Fruit fly (Drosophila melanogaster): ENCODE results near the gene Tom.

The Tom gene

DNA sequence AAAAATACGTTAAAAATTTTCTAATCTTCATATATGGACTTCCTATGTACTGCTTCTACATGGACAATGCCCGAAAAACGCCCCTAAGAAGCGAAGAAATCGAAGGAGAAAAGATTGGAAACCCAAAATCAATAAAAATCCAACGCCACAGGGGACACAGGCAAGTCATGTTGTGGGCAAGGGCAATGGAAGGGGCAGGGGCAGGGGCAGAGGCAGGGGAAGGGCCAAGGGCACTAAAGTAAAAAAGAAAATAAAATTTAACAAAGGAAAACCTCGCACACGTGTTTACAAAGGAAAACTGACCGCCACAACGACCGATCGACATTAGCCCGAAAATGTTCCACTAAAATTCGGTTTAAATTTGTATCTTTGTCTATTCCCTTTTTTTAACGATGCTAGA, 6.4 kb upstream of the Tom start:
- no peak for TF ChIP-seq ttk (optimal IDR thresholded peaks at IDR 0.05)
- TF ChIP-seq insv (optimal IDR thresholded peaks at IDR 0.05), result no peak
- TF ChIP-seq Sin3A (optimal IDR thresholded peaks at IDR 0.05), result no peak
- no peak for TF ChIP-seq Myc (optimal IDR thresholded peaks at IDR 0.05)
- no peak for TF ChIP-seq psq (optimal IDR thresholded peaks at IDR 0.05)
- TF ChIP-seq h (optimal IDR thresholded peaks at IDR 0.05), result no peak

DNA sequence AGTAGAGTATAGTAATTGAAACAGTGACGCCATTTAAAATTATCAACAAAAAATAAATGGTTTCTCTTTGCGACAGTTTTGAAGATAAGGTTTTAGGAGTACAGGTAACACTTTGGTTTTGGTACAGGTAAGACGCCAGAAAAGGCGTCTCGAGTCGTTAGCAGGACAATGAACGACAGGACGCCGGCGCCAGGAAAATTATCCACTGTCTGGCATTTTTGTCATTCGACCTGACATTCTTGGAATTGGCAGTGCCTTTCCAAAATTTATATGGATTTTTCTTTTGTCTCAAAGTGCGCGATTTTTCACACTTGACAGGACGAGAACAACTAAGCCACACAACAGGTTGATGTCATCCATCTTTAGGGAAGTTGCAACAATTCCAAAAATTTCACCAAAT, 4.3 kb upstream of the Tom start:
- TF ChIP-seq Myc (optimal IDR thresholded peaks at IDR 0.05) (no peak), insv (optimal IDR thresholded peaks at IDR 0.05) (no peak), ttk (optimal IDR thresholded peaks at IDR 0.05) (no peak), psq (optimal IDR thresholded peaks at IDR 0.05) (no peak), h (optimal IDR thresholded peaks at IDR 0.05) (no peak), Sin3A (optimal IDR thresholded peaks at IDR 0.05) (no peak)

DNA sequence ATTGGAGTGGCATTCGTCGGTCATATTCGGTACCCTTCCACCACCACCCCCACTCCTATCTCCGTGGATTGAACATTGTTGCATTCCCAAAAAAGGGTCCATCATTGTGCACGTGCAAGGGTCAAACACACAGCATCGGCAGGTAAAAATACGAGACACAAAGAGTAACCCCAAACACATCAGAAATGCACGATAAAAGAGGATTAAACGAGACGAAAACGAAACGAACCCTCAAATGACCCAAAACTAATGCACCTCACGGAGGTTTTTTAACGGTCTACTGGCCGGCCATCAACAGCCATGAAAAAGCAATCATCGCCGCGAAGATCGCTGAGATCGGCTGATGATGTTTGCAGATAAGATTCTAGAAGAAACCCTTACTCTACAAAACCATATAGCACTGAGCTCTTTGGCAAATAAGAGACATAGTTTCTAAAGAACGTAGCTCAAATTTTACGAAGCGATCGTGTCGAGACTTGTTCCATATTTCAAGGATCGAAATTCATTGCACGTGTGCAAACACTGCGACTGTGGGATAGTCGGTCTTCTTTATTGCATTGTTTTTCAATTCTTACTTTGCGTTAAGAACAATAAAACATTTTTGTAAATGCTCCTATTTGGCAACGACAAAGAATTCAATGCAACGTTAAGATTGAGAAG, 2.8 kb upstream of the Tom start:
- no peak for TF ChIP-seq Myc (optimal IDR thresholded peaks at IDR 0.05)
- TF ChIP-seq Sin3A (optimal IDR thresholded peaks at IDR 0.05), result no peak
- TF ChIP-seq psq (optimal IDR thresholded peaks at IDR 0.05), result no peak
- no peak for TF ChIP-seq insv (optimal IDR thresholded peaks at IDR 0.05)
- TF ChIP-seq h (optimal IDR thresholded peaks at IDR 0.05), result no peak
- TF ChIP-seq ttk (optimal IDR thresholded peaks at IDR 0.05), result no peak

DNA sequence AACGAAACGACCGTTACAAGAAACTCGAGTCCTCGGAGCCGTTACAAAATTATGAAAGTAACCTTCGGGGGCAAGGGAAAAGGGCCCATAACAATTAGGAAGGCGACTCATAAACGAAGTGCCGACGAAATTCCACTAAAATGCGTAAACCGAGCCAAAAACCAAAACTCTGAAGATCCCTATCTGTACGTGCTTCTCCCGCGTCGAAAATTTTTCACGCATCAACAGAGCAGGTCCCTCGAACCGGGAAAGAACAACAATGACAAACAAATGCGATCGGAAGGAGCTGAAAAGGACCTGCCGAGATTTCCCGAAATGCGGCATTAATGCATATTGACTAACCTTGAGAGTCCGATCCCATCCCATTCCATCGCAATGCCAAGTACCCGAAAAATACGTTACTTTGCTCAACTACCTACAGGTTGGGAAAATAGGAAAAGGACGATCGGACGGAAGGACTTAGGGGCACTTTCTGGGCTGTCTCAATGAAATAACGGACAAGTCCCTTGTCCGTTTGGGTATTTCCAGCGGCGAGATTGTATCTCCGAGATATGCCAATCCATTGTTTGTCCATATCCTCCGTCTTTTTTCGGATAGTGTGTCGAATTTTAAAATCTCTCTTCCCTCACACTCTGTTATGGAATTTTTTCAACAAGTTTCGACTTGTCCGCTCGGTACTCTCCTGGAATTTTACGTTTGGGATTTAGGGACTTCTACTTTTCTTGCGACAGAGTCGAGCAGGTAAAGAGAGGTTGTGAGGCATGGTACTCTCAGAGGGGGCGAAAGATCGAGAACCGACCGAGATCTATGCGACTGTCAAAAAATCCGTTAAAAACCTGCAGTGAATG, 1.2 kb upstream of the Tom start:
- TF ChIP-seq Myc (optimal IDR thresholded peaks at IDR 0.05) (no peak), h (optimal IDR thresholded peaks at IDR 0.05) (no peak), ttk (optimal IDR thresholded peaks at IDR 0.05) (no peak), insv (optimal IDR thresholded peaks at IDR 0.05) (no peak), Sin3A (optimal IDR thresholded peaks at IDR 0.05) (no peak), psq (optimal IDR thresholded peaks at IDR 0.05) (no peak)

DNA sequence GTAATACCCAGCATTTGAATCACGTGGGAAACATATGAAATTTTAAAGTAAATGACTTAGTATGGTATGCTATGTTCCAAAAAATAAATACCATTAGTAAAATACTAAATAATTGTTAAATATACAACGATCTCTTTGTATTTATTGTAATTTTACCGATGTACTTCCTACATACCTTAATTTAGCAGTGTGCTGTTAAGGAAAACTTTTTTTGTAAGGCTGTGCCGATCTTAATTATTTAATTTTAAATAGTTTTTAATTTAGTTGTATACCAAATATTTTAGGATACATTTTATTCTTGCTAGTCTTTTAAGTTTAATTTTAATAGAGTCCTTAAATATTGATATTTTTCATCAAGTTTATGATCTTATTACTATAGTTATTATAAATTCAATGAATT, 591 bp upstream of the Tom start:
- no peak for TF ChIP-seq psq (optimal IDR thresholded peaks at IDR 0.05)
- TF ChIP-seq ttk (optimal IDR thresholded peaks at IDR 0.05), result no peak

DNA sequence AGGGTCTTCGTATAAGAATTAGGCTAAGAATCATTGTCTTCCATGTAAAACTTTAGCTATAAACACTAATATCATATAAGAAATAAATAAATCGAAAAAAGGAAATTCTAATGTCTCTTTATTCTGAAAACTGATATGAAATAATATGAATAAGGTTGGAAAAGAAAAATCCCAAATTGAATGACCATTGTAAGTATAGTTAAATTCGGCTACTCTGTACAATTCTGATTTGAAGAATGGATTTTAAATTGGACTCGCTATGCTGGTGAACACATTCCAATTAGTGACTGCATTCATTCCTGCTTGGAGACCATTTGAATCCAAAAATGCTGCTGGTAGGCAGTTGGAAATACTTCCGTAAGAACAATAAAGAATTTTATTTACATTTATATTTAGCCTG, 1.1 kb downstream of the Tom start:
- TF ChIP-seq Sin3A (optimal IDR thresholded peaks at IDR 0.05) (no peak), h (optimal IDR thresholded peaks at IDR 0.05) (no peak), Myc (optimal IDR thresholded peaks at IDR 0.05) (no peak), psq (optimal IDR thresholded peaks at IDR 0.05) (no peak), ttk (optimal IDR thresholded peaks at IDR 0.05) (no peak), insv (optimal IDR thresholded peaks at IDR 0.05) (no peak)

DNA sequence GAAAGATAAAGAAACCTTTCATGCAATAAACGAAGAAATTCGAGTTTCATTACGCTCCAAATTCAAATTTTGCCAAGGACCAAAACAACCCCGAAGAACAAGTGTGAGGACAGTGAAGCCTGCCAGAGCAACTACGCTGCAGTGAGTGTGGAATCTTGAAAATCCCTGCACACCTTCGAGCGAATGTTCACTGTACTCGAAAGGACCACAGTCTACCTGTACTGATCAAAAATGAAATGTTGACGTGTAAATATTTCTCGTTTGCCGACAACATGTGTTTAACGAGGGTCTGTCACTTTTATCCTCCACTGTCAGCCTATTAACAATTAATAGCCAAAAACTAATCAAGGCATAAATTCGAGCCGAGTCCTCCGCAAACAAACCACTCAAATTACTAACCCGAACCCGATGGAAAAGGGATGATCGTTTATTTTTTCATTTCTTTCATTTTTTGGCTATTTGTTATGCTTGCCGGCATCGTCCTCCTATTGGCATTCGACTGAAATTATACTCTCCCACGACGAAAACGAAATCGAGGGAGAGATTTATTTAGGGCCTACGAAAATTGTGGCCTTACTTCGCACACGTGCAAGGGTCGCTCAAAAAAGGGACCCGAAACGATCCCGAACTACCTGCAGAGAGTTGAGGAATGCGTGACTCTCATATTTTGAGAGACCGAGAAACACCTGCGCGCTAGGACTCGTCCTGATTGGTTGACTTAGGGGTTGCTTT, 2.9 kb downstream of the Tom start:
- TF ChIP-seq psq (optimal IDR thresholded peaks at IDR 0.05), result no peak
- TF ChIP-seq insv (optimal IDR thresholded peaks at IDR 0.05), result no peak
- no peak for TF ChIP-seq ttk (optimal IDR thresholded peaks at IDR 0.05)
- TF ChIP-seq Sin3A (optimal IDR thresholded peaks at IDR 0.05), result no peak
- no peak for TF ChIP-seq Myc (optimal IDR thresholded peaks at IDR 0.05)
- no peak for TF ChIP-seq h (optimal IDR thresholded peaks at IDR 0.05)

DNA sequence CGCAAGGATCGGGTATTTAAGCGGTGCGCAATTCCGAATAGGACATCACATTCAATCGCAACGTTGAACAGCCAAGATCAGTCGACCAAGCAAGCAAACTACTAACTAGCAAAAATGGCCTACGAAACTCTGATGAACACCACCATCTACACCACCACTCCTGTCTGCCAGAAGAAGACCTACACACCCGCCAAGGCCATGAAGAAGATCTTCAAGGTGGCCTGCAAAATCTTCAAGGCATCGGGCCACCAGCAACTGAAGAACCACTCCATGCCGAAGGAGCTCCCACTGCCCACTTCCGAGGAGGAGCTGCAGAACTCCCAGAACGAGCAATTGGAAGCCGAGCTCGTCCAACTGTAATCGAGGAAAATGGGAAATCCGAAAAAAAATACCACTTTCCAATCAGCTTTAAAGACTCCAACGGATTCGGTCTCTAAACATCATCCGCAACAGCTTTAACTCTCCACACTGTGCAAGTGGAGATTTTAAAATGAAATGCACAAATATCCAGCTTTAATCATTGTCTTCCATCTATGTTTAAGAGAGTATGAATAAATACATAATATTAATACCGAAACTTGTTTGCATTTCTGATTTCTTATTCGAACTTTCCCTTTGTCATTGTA, 3.6 kb downstream of the Tom start, which contains the start of gene Brd:
TSS of gene Brd (plus strand) at position 43 of the 626 bp plus-strand sequence.
- no peak for TF ChIP-seq Sin3A (optimal IDR thresholded peaks at IDR 0.05)
- TF ChIP-seq h (optimal IDR thresholded peaks at IDR 0.05), result no peak
- TF ChIP-seq Myc (optimal IDR thresholded peaks at IDR 0.05), result no peak
- no peak for TF ChIP-seq psq (optimal IDR thresholded peaks at IDR 0.05)
- TF ChIP-seq ttk (optimal IDR thresholded peaks at IDR 0.05), result no peak
- TF ChIP-seq insv (optimal IDR thresholded peaks at IDR 0.05), result no peak

DNA sequence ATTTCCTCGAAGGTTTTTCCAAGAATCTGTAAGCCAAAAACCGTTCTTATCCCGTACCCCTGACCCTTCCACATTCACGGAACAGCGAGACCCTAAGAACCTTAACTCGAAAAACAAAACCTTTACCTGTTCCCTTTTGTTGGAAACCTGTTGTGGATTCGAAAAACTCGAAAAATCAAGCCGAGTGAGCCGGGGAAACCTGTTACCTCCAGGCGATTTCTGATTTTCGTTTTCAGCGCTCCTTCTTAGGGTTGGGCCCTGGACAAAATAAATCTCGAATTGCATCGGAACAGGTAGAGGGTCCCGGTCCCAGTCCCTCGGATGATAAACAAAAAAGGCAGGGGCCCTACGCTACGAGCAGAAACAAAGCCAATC, 4.1 kb downstream of the Tom start:
- TF ChIP-seq ttk (optimal IDR thresholded peaks at IDR 0.05), result no peak
- TF ChIP-seq h (optimal IDR thresholded peaks at IDR 0.05), result no peak
- no peak for TF ChIP-seq Sin3A (optimal IDR thresholded peaks at IDR 0.05)
- TF ChIP-seq insv (optimal IDR thresholded peaks at IDR 0.05), result no peak
- TF ChIP-seq psq (optimal IDR thresholded peaks at IDR 0.05), result no peak
- TF ChIP-seq Myc (optimal IDR thresholded peaks at IDR 0.05), result no peak

DNA sequence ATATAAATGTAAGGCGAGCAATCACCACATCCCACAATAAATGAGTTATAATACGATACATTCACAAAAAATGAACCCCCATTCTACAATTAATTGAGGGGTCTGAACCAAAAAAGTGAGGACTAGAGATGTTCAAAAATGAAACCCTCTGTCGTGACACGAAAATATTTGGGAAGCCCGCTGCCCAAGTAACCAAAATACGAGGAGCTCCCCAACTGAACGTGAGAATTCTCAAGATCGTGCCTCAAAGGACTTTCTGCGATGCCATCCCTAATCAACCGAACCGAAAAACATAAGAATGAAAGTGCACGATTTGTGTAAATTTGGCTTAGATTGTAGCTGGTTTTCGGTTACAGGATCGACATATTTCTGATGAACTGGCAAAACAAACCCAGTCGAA, 5.4 kb downstream of the Tom start, which contains the start of gene Ocho:
TSS of gene Ocho (plus strand) at position 336 of the 400 bp plus-strand sequence.
- TF ChIP-seq h (optimal IDR thresholded peaks at IDR 0.05) (no peak), ttk (optimal IDR thresholded peaks at IDR 0.05) (no peak), insv (optimal IDR thresholded peaks at IDR 0.05) (no peak), Myc (optimal IDR thresholded peaks at IDR 0.05) (no peak), psq (optimal IDR thresholded peaks at IDR 0.05) (no peak), Sin3A (optimal IDR thresholded peaks at IDR 0.05) (no peak)

DNA sequence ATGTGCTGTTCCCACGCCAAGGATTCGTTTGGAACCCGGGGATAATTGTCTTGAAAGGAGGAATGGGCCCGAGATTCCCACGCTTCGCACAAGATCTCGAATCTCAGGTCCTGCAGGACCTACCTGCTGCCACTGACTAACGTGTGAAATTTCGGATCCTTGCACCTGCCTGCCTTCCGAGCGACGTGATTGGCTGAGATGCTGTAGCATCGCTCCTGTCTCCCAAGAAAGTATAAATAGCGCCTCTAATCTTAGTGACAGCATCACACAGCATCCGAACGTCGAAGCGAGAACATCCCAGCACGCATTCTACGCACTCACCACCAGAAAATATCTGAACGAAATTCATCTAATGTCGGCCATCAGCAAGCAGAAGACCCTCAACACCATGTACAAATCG, 5.8 kb downstream of the Tom start:
- TF ChIP-seq Sin3A (optimal IDR thresholded peaks at IDR 0.05) (no peak), Myc (optimal IDR thresholded peaks at IDR 0.05) (no peak)

DNA sequence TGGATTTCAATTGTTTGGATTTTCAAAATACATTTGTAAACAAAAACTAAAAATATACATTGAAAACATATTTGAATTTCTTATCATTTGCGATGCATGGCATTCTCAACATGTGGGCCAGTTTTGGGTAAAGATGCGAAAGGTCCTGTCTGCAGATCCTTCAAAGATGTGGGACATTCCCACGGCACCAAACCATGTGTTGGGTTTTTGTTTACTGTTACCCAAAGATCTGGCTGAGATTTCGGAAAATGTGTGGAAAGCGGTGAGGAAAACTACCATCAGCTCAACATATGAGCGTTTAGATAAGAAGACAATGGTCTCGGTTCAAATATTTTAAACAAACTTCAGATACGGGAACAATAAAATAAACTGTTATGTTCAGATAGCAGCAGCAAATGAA, 6.9 kb downstream of the Tom start:
- no peak for TF ChIP-seq ttk (optimal IDR thresholded peaks at IDR 0.05)
- no peak for TF ChIP-seq Sin3A (optimal IDR thresholded peaks at IDR 0.05)
- no peak for TF ChIP-seq h (optimal IDR thresholded peaks at IDR 0.05)
- TF ChIP-seq psq (optimal IDR thresholded peaks at IDR 0.05), result no peak
- TF ChIP-seq Myc (optimal IDR thresholded peaks at IDR 0.05), result no peak
- no peak for TF ChIP-seq insv (optimal IDR thresholded peaks at IDR 0.05)
